Fruit fly (Drosophila melanogaster): ENCODE results near the gene snf.

snf gene

DNA sequence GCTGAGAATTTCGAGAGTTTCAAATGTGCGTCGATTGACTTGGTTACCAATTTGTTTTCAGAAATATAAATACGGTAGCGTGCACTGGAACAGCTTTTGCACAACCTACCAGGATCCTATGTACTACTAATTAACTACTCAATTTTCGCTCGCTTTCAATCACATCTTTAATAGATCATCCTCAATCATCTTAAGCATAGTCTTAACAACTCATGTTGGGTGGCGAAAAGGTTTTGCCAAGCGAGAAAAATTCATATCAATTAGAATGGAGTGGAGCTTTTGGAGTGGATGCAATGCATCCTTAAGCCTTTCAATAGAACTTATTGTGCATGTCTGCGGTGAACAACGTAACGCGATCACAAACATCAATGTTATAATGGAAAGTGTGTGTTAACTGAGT, 1.7 kb upstream of the snf start, which contains the start of gene CG17764:
Gene CG17764, minus strand, starts transcription at position 101 of the 400 bp plus-strand sequence.
- TF ChIP-seq Hr83 (GFP tag; optimal IDR thresholded peaks at IDR 0.05; ENCODE audit: poor library complexity, severe bottlenecking) (no peak), N (GFP tag; optimal IDR thresholded peaks at IDR 0.05) (no peak), psq (GFP tag; optimal IDR thresholded peaks at IDR 0.05) (no peak), HLH106 (tag; optimal IDR thresholded peaks at IDR 0.05) (no peak), CG9705 (GFP tag; optimal IDR thresholded peaks at IDR 0.05) (no peak), OdsH (GFP tag; optimal IDR thresholded peaks at IDR 0.05) (no peak), fru (GFP tag; optimal IDR thresholded peaks at IDR 0.05) (no peak), dsf (GFP tag; optimal IDR thresholded peaks at IDR 0.05; ENCODE audit: borderline replicate concordance) (no peak)

DNA sequence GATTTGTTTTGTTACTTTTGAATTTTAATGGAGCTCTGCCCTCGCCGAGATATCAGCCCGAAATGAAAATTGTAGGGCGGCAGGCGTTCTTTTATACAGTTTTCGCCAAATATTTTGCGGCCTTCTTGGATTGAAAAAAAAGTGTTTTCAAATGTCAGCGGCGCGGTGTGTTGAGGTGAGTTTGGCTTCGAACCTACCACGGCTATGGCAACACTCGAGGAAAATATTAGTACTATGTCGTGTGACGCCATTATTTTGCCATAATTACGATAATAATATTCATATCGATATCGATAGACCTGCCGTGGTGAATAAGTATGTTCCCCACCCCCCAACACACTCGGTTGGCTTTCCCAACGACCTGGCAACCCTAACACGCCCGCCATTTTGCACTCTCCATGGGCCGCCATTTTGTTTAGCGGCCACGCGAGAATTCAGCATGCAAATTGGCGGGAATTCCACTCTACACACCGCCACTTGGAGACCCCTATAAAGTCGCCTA, 2.8 kb downstream of the snf start, which contains the start of the genes TrxT and dhd:
Gene TrxT, minus strand, starts transcription at position 51 of the 502 bp plus-strand sequence.
Gene dhd, plus strand, starts transcription at position 334 of the 502 bp plus-strand sequence.
- no peak for TF ChIP-seq fru (GFP tag; optimal IDR thresholded peaks at IDR 0.05)
- TF ChIP-seq ey (GFP tag; optimal IDR thresholded peaks at IDR 0.05): no peak
- TF ChIP-seq Dif (GFP tag; optimal IDR thresholded peaks at IDR 0.05; ENCODE audit: partially characterized antibody): no peak
- TF ChIP-seq brk (GFP tag; optimal IDR thresholded peaks at IDR 0.05): no peak
- TF ChIP-seq Dfd (GFP tag; optimal IDR thresholded peaks at IDR 0.05): no peak
- no peak for TF ChIP-seq br (GFP tag; optimal IDR thresholded peaks at IDR 0.05)
- no peak for TF ChIP-seq Rel (GFP tag; optimal IDR thresholded peaks at IDR 0.05)
- TF ChIP-seq Rel (tag; optimal IDR thresholded peaks at IDR 0.05): no peak
- TF ChIP-seq Hnf4 (GFP tag; optimal IDR thresholded peaks at IDR 0.05): no peak
- TF ChIP-seq pan (optimal IDR thresholded peaks at IDR 0.05): no peak
- no peak for TF ChIP-seq Vsx2 (GFP tag; optimal IDR thresholded peaks at IDR 0.05; ENCODE audit: partially characterized antibody)
- no peak for TF ChIP-seq Jra (GFP tag; optimal IDR thresholded peaks at IDR 0.05)
- no peak for TF ChIP-seq h (GFP tag; optimal IDR thresholded peaks at IDR 0.05)
- TF ChIP-seq dmrt93B (GFP tag; optimal IDR thresholded peaks at IDR 0.05): peak; percentile 29
- TF ChIP-seq dl (GFP tag; optimal IDR thresholded peaks at IDR 0.05; ENCODE audit: insufficient read depth in 1 of 2, partially characterized antibody in 2 of 2): no peak
- no peak for TF ChIP-seq CG32264 (GFP tag; optimal IDR thresholded peaks at IDR 0.05)
- TF ChIP-seq lola (GFP tag; optimal IDR thresholded peaks at IDR 0.05): no peak
- TF ChIP-seq dsf (GFP tag; optimal IDR thresholded peaks at IDR 0.05; ENCODE audit: borderline replicate concordance): no peak
- no peak for TF ChIP-seq woc (GFP tag; optimal IDR thresholded peaks at IDR 0.05)
- TF ChIP-seq Hr83 (GFP tag; optimal IDR thresholded peaks at IDR 0.05; ENCODE audit: poor library complexity, severe bottlenecking): peak; percentile 43
- no peak for TF ChIP-seq CG9705 (GFP tag; optimal IDR thresholded peaks at IDR 0.05)
- TF ChIP-seq HLH106 (tag; optimal IDR thresholded peaks at IDR 0.05): peak; percentile 35
- no peak for TF ChIP-seq tai (GFP tag; optimal IDR thresholded peaks at IDR 0.05)
- TF ChIP-seq Abd-B (GFP tag; optimal IDR thresholded peaks at IDR 0.05): no peak
- TF ChIP-seq GATAd (GFP tag; optimal IDR thresholded peaks at IDR 0.05): no peak
- TF ChIP-seq Myc (optimal IDR thresholded peaks at IDR 0.05): peak; percentile 32
- no peak for TF ChIP-seq foxo (GFP tag; optimal IDR thresholded peaks at IDR 0.05)
- no peak for TF ChIP-seq sv (GFP tag; optimal IDR thresholded peaks at IDR 0.05)
- no peak for TF ChIP-seq N (GFP tag; optimal IDR thresholded peaks at IDR 0.05)
- TF ChIP-seq rgr (GFP tag; optimal IDR thresholded peaks at IDR 0.05): no peak
- no peak for TF ChIP-seq psq (GFP tag; optimal IDR thresholded peaks at IDR 0.05)
- TF ChIP-seq usp (GFP tag; optimal IDR thresholded peaks at IDR 0.05): no peak
- no peak for TF ChIP-seq OdsH (GFP tag; optimal IDR thresholded peaks at IDR 0.05)
- no peak for TF ChIP-seq jim (GFP tag; optimal IDR thresholded peaks at IDR 0.05)
- TF ChIP-seq sage (GFP tag; optimal IDR thresholded peaks at IDR 0.05): no peak
- no peak for TF ChIP-seq Hr78 (GFP tag; optimal IDR thresholded peaks at IDR 0.05)
- TF ChIP-seq Sp1 (GFP tag; optimal IDR thresholded peaks at IDR 0.05): peak; percentile 34
- no peak for TF ChIP-seq Mio (GFP tag; optimal IDR thresholded peaks at IDR 0.05)
- TF ChIP-seq CrebA (GFP tag; optimal IDR thresholded peaks at IDR 0.05; ENCODE audit: borderline replicate concordance): no peak

DNA sequence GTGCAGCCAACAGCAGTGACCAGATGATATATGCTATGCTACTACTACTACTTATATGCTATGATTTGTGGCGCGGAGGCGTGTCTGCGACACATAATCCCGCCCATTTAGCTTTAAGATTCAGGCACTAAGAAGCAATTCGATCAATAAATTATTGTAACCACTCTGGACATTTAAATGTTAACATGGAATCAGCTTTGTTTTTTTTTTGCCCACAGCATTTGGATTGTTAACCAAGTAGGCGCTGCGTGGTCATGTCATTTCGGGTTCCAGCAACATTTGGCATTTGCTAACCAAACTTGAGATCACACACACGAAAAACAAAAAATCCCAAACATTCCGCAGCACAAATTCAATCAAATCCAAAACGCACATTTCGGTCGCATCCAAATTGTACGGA, 3.9 kb downstream of the snf start, which contains the start of gene CG4198:
Gene CG4198, plus strand, starts transcription at position 301 of the 400 bp plus-strand sequence.
- no peak for TF ChIP-seq OdsH (GFP tag; optimal IDR thresholded peaks at IDR 0.05)
- no peak for TF ChIP-seq jim (GFP tag; optimal IDR thresholded peaks at IDR 0.05)
- no peak for TF ChIP-seq Hr78 (GFP tag; optimal IDR thresholded peaks at IDR 0.05)
- TF ChIP-seq ey (GFP tag; optimal IDR thresholded peaks at IDR 0.05): no peak
- TF ChIP-seq usp (GFP tag; optimal IDR thresholded peaks at IDR 0.05): no peak
- no peak for TF ChIP-seq Jra (GFP tag; optimal IDR thresholded peaks at IDR 0.05)
- no peak for TF ChIP-seq Rel (GFP tag; optimal IDR thresholded peaks at IDR 0.05)
- TF ChIP-seq Rel (tag; optimal IDR thresholded peaks at IDR 0.05): no peak
- TF ChIP-seq HLH106 (tag; optimal IDR thresholded peaks at IDR 0.05): no peak
- no peak for TF ChIP-seq dmrt93B (GFP tag; optimal IDR thresholded peaks at IDR 0.05)
- no peak for TF ChIP-seq sage (GFP tag; optimal IDR thresholded peaks at IDR 0.05)
- no peak for TF ChIP-seq dsf (GFP tag; optimal IDR thresholded peaks at IDR 0.05; ENCODE audit: borderline replicate concordance)
- TF ChIP-seq Hr83 (GFP tag; optimal IDR thresholded peaks at IDR 0.05; ENCODE audit: poor library complexity, severe bottlenecking): no peak
- no peak for TF ChIP-seq Abd-B (GFP tag; optimal IDR thresholded peaks at IDR 0.05)

Measured in whole organism, wandering third instar larva.